Worm (Caenorhabditis elegans) whole organism, young adult: ENCODE data around the gene rad-54.L2.

ENCODE experiments used
- C17E4.6 ChIP-seq: fragments of 200-800 bp; sonication (Bioruptor generic); IDR thresholded peaks from 2 replicates; pipeline ENCODE4 v1.3.6; 2022; ENCODE audit warnings: missing genetic modification reagents, missing genetic modification characterization, missing compliant biosample characterization
- F33H1.4 ChIP-seq: fragments of 200-800 bp; sonication (Bioruptor generic); IDR thresholded peaks from 2 replicates; pipeline ENCODE4 v1.3.6; 2022; ENCODE audit warnings: missing genetic modification reagents, missing genetic modification characterization, missing compliant biosample characterization
- attf-3 ChIP-seq: fragments of 200-800 bp; sonication (Bioruptor generic); conservative IDR thresholded peaks from 2 replicates; pipeline ENCODE4 v1.3.6; 2022; ENCODE audit warnings: missing genetic modification reagents, missing genetic modification characterization, missing compliant biosample characterization
- madf-10 ChIP-seq: sonication (generic microtip); optimal IDR thresholded peaks from 2 replicates; lab custom pipeline; 2016; ENCODE audit warnings: mild to moderate bottlenecking, missing genetic modification characterization, missing compliant biosample characterization
- pha-4 ChIP-seq: fragments of 150-350 bp; sonication (generic microtip); optimal IDR thresholded peaks from 2 replicates; lab custom pipeline; 2014; ENCODE audit warnings: missing biosample characterization, missing genetic modification reagents, missing genetic modification characterization
- sea-2 ChIP-seq: fragments of 200-800 bp; sonication (Bioruptor generic); IDR thresholded peaks from 2 replicates; pipeline ENCODE4 v1.3.6; 2022; ENCODE audit warnings: missing genetic modification characterization, missing compliant biosample characterization
- tlf-1 ChIP-seq: fragments of 200-800 bp; sonication (Bioruptor generic); optimal IDR thresholded peaks from 2 replicates; lab custom pipeline; 2018; ENCODE audit warnings: mild to moderate bottlenecking, missing genetic modification characterization, missing compliant biosample characterization
- unc-62 ChIP-seq: fragments of 150-350 bp; optimal IDR thresholded peaks from 2 replicates; lab custom pipeline; 2014; ENCODE audit warnings: missing biosample characterization, missing genetic modification reagents, missing genetic modification characterization
- zim-3 ChIP-seq: sonication (generic microtip); optimal IDR thresholded peaks from 2 replicates; lab custom pipeline; 2017; ENCODE audit warnings: mild to moderate bottlenecking, missing genetic modification characterization, moderate library complexity, missing compliant biosample characterization

DNA sequence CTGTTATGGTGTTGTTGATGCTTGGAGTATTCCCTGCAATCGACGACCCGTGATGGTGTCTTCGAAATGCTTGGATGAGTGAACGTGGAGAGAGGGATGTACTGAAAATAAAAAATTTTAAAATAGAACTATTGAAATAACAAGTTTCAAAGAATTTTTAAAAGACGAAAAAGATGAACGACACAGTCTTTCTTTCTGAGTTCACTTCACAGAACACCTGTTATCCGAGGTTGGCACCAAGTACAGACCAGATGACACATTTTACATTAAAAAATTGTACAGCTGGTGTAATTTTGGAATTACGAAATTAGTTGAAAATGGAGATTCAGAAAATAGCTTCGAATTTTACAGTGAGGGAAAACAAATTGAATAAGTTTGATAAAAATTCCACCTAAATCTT is 24.9 kb downstream of the rad-54.L2 start, which contains the start of gene rap-1:
- TF ChIP-seq unc-62 (GFP tag; lab: Kevin White, UChicago) (no peak), pha-4 (no peak), F33H1.4 (no peak), C17E4.6 (GFP tag; lab: Robert Waterston, UW) (no peak), attf-3 (GFP tag; lab: Robert Waterston, UW) (no peak), tlf-1 (no peak), madf-10 (tag; lab: Kevin White, UChicago) (no peak), zim-3 (tag; lab: Kevin White, UChicago) (no peak), sea-2 (GFP tag; lab: Robert Waterston, UW) (no peak)
